Worm (Caenorhabditis elegans) whole organism, early embryonic: Measurements from ENCODE around the gene ptr-15.

Experiments used
- B0310.2 ChIP-seq: sonication (generic microtip); optimal IDR thresholded peaks from 2 replicates; lab custom pipeline; 2016; ENCODE audit warnings: mild to moderate bottlenecking, missing genetic modification characterization, missing compliant biosample characterization
- F13C5.2 ChIP-seq: sonication (generic microtip); optimal IDR thresholded peaks from 2 replicates; lab custom pipeline; 2017; ENCODE audit warnings: mild to moderate bottlenecking, missing genetic modification characterization, inconsistent platforms, missing compliant biosample characterization
- aly-1 ChIP-seq: sonication (generic microtip); optimal IDR thresholded peaks from 2 replicates; lab custom pipeline; 2016; ENCODE audit warnings: missing genetic modification characterization, missing compliant biosample characterization
- ama-1 ChIP-seq: fragments of 150-350 bp; optimal IDR thresholded peaks from 2 replicates; lab custom pipeline; 2014
- ceh-13 ChIP-seq: fragments of 200-800 bp; sonication (Bioruptor generic); optimal IDR thresholded peaks from 2 replicates; lab custom pipeline; 2018; ENCODE audit warnings: mild to moderate bottlenecking, missing genetic modification characterization, missing compliant biosample characterization
- ceh-36 ChIP-seq: sonication (generic microtip); optimal IDR thresholded peaks from 2 replicates; lab custom pipeline; 2016; ENCODE audit warnings: missing genetic modification characterization, inconsistent platforms, missing compliant biosample characterization
- ets-7 ChIP-seq: sonication (generic microtip); optimal IDR thresholded peaks from 2 replicates; lab custom pipeline; 2016; ENCODE audit warnings: missing genotype, missing genetic modification characterization, missing compliant biosample characterization
- flt-1 ChIP-seq: fragments of 200-800 bp; sonication (Bioruptor generic); IDR thresholded peaks from 2 replicates; pipeline ENCODE4 v1.3.6; 2022; ENCODE audit warnings: missing genetic modification characterization, missing compliant biosample characterization
- hmbx-1 ChIP-seq: sonication (generic microtip); optimal IDR thresholded peaks from 2 replicates; lab custom pipeline; 2016; ENCODE audit warnings: mild to moderate bottlenecking, missing genetic modification characterization, missing compliant biosample characterization
- hmg-4 ChIP-seq: fragments of 200-800 bp; sonication (Bioruptor generic); optimal IDR thresholded peaks from 2 replicates; lab custom pipeline; 2018; ENCODE audit warnings: mild to moderate bottlenecking, missing genetic modification characterization, missing compliant biosample characterization
- hnd-1 ChIP-seq: sonication (generic microtip); optimal IDR thresholded peaks from 2 replicates; lab custom pipeline; 2016; ENCODE audit warnings: missing genetic modification characterization, missing compliant biosample characterization
- pes-1 ChIP-seq: fragments of 200-800 bp; sonication (Bioruptor generic); IDR thresholded peaks from 2 replicates; pipeline ENCODE4 v1.3.6; 2022; ENCODE audit warnings: missing genetic modification reagents, missing genetic modification characterization, missing compliant biosample characterization
- scrt-1 ChIP-seq: fragments of 200-800 bp; sonication (Bioruptor generic); IDR thresholded peaks from 2 replicates; pipeline ENCODE4 v1.3.6; 2022; ENCODE audit warnings: missing genetic modification characterization, missing compliant biosample characterization
- sea-1 ChIP-seq: fragments of 200-800 bp; sonication (Bioruptor generic); conservative IDR thresholded peaks from 2 replicates; pipeline ENCODE4 v1.3.6; 2022; ENCODE audit warnings: missing genetic modification characterization, missing compliant biosample characterization
- tbx-11 ChIP-seq: fragments of 200-800 bp; sonication (Bioruptor generic); IDR thresholded peaks from 2 replicates; pipeline ENCODE4 v1.3.6; 2022; ENCODE audit warnings: missing genetic modification characterization, missing compliant biosample characterization
- tbx-37 ChIP-seq: fragments of 200-800 bp; sonication (Bioruptor generic); conservative IDR thresholded peaks from 2 replicates; pipeline ENCODE4 v1.3.6; 2022; ENCODE audit warnings: missing genetic modification reagents, missing genetic modification characterization, missing compliant biosample characterization
- tra-4 ChIP-seq: sonication (generic microtip); optimal IDR thresholded peaks from 2 replicates; lab custom pipeline; 2017; ENCODE audit warnings: missing genetic modification characterization, missing compliant biosample characterization

The ptr-15 gene

ce11 chrV:6928938-6929337 lies 40.9 kb downstream of the ptr-15 start, which contains the start of gene unc-68:
Gene unc-68, minus strand, starts transcription at chrV:6929038.
- TF ChIP-seq ceh-13 (GFP tag; lab: Kevin White, UChicago) (no peak), ets-7 (tag; lab: Kevin White, UChicago) (no peak), ceh-36 (tag; lab: Kevin White, UChicago) (no peak), F13C5.2 (tag; lab: Kevin White, UChicago) (no peak), aly-1 (no peak), hmbx-1 (tag; lab: Kevin White, UChicago) (no peak), tbx-11 (GFP tag; lab: Robert Waterston, UW) (no peak), scrt-1 (no peak), pes-1 (GFP tag; lab: Robert Waterston, UW) (no peak), sea-1 (GFP tag; lab: Robert Waterston, UW) (no peak), hmg-4 (GFP tag; lab: Kevin White, UChicago) (no peak), flt-1 (GFP tag; lab: Robert Waterston, UW) (no peak), B0310.2 (tag; lab: Kevin White, UChicago) (no peak), tra-4 (tag; lab: Kevin White, UChicago) (no peak), tbx-37 (GFP tag; lab: Robert Waterston, UW) (no peak), ama-1 (lab: Kevin White, UChicago) (no peak), hnd-1 (tag; lab: Kevin White, UChicago) (no peak)

DNA sequence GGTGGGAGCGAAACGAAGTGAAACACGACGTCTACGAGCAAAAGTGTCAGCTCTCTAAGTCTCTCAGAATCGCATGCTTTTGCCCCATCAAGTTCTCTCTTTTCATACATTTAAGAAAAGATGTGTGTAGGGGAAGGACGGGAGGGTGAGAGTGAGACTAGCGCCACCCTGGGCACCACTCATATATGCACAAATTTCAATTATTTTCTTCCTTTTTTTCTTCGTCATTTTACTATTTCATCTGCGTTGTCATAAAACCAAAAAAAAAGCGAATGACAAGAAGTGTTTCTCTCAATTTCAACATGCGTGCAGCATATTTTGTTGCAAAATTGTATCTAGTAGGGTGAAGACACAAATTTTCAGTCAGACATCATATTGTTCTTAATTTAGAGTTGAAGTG lies 43.2 kb downstream of the ptr-15 start:
- no peak for TF ChIP-seq aly-1
- no peak for TF ChIP-seq ets-7 (tag; lab: Kevin White, UChicago)
- TF ChIP-seq pes-1 (GFP tag; lab: Robert Waterston, UW) = no peak
- no peak for TF ChIP-seq F13C5.2 (tag; lab: Kevin White, UChicago)
- TF ChIP-seq ama-1 (lab: Kevin White, UChicago) = no peak
- TF ChIP-seq tbx-37 (GFP tag; lab: Robert Waterston, UW) = no peak
- no peak for TF ChIP-seq scrt-1
- TF ChIP-seq hnd-1 (tag; lab: Kevin White, UChicago) = no peak
- TF ChIP-seq sea-1 (GFP tag; lab: Robert Waterston, UW) = no peak
- TF ChIP-seq ceh-13 (GFP tag; lab: Kevin White, UChicago) = no peak
- TF ChIP-seq flt-1 (GFP tag; lab: Robert Waterston, UW) = no peak
- no peak for TF ChIP-seq tbx-11 (GFP tag; lab: Robert Waterston, UW)
- TF ChIP-seq hmbx-1 (tag; lab: Kevin White, UChicago) = no peak

ce11 chrV:6919251-6919650 lies 50.5 kb downstream of the ptr-15 start:
- TF ChIP-seq flt-1 (GFP tag; lab: Robert Waterston, UW) (no peak), B0310.2 (tag; lab: Kevin White, UChicago) (no peak), ceh-13 (GFP tag; lab: Kevin White, UChicago) (no peak), scrt-1 (no peak), ama-1 (lab: Kevin White, UChicago) (no peak), tbx-11 (GFP tag; lab: Robert Waterston, UW) (no peak), ets-7 (tag; lab: Kevin White, UChicago) (no peak), pes-1 (GFP tag; lab: Robert Waterston, UW) (no peak), ceh-36 (tag; lab: Kevin White, UChicago) (no peak), hmg-4 (GFP tag; lab: Kevin White, UChicago) (no peak)

DNA sequence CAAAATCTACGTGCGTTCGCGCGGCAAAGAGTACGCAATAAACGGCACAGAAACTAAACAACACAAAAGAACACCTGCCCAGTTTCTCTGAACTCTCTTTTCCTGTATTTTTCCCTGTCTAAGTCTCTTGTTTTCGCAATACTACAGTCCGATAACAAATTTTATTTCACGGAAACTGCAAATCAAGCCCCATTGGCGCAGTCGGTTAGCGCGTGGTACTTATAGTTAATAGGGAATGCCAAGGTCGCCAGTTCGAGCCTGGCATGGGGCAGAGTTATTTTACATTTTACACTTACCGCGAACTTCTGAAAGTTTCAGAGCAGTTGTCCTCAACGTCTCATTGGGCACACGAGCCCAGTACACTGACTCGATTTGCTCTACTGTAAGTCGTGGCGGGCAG lies 52.5 kb downstream of the ptr-15 start:
- TF ChIP-seq B0310.2 (tag; lab: Kevin White, UChicago) (no peak), sea-1 (GFP tag; lab: Robert Waterston, UW) (no peak), ama-1 (lab: Kevin White, UChicago) (no peak), tbx-11 (GFP tag; lab: Robert Waterston, UW) (no peak), scrt-1 (no peak), ets-7 (tag; lab: Kevin White, UChicago) (no peak), aly-1 (no peak), flt-1 (GFP tag; lab: Robert Waterston, UW) (no peak), F13C5.2 (tag; lab: Kevin White, UChicago) (no peak), hmbx-1 (tag; lab: Kevin White, UChicago) (no peak), ceh-13 (GFP tag; lab: Kevin White, UChicago) (no peak), hmg-4 (GFP tag; lab: Kevin White, UChicago) (no peak), tra-4 (tag; lab: Kevin White, UChicago) (no peak), ceh-36 (tag; lab: Kevin White, UChicago) (no peak), tbx-37 (GFP tag; lab: Robert Waterston, UW) (no peak), hnd-1 (tag; lab: Kevin White, UChicago) (no peak), pes-1 (GFP tag; lab: Robert Waterston, UW) (no peak)
